Fruit fly (Drosophila melanogaster): ENCODE data around the gene Tao.

Gene Tao

dm6 chrX:19603953-19604352 is 24.4 kb upstream of the Tao start:
- TF ChIP-seq Gug (GFP tag; IDR thresholded peaks at IDR 0.05) (peak; percentile 76), Hr38 (GFP tag; optimal IDR thresholded peaks at IDR 0.05) (no peak), pdm3 (GFP tag; optimal IDR thresholded peaks at IDR 0.05) (peak; percentile 66), eg (GFP tag; IDR thresholded peaks at IDR 0.05) (peak; percentile 89), CG3032 (tag; optimal IDR thresholded peaks at IDR 0.05) (peak; percentile 68), fd59A (GFP tag; optimal IDR thresholded peaks at IDR 0.05) (peak; percentile 55), topi (GFP tag; optimal IDR thresholded peaks at IDR 0.05) (peak; percentile 83), Ets21C (GFP tag; optimal IDR thresholded peaks at IDR 0.05) (no peak), CG31627 (GFP tag; optimal IDR thresholded peaks at IDR 0.05) (peak; percentile 43), OdsH (GFP tag; optimal IDR thresholded peaks at IDR 0.05) (peak; percentile 67), CG1621 (tag; optimal IDR thresholded peaks at IDR 0.05) (peak; percentile 27), CG6163 (GFP tag; IDR thresholded peaks at IDR 0.05) (peak; percentile 89), CG11762 (GFP tag; optimal IDR thresholded peaks at IDR 0.05; ENCODE audit: insufficient read depth) (peak; percentile 40), Lpt (GFP tag; optimal IDR thresholded peaks at IDR 0.05) (peak; percentile 60), fkh (GFP tag; optimal IDR thresholded peaks at IDR 0.05) (peak; percentile 25), CG10669 (GFP tag; optimal IDR thresholded peaks at IDR 0.05) (peak; percentile 61), Hr39 (GFP tag; optimal IDR thresholded peaks at IDR 0.05) (peak; percentile 48), Sox15 (GFP tag; optimal IDR thresholded peaks at IDR 0.05) (peak; percentile 42), Met (GFP tag; optimal IDR thresholded peaks at IDR 0.05) (peak; percentile 75), CG8119 (GFP tag; IDR thresholded peaks at IDR 0.05) (peak; percentile 85), net (GFP tag; optimal IDR thresholded peaks at IDR 0.05) (peak; percentile 63), Sox102F (GFP tag; optimal IDR thresholded peaks at IDR 0.05) (peak; percentile 37), ss (GFP tag; optimal IDR thresholded peaks at IDR 0.05) (peak; percentile 60 to 61), CG9139 (GFP tag; optimal IDR thresholded peaks at IDR 0.05) (no peak), CG6276 (GFP tag; optimal IDR thresholded peaks at IDR 0.05) (peak; percentile 61), CG4318 (GFP tag; optimal IDR thresholded peaks at IDR 0.05) (peak; percentile 65), CG16779 (tag; optimal IDR thresholded peaks at IDR 0.05) (peak; percentile 57), Sox14 (GFP tag; optimal IDR thresholded peaks at IDR 0.05) (peak; percentile 69), Eip93F (GFP tag; optimal IDR thresholded peaks at IDR 0.05) (peak; percentile 12), CG15336 (GFP tag; IDR thresholded peaks at IDR 0.05) (peak; percentile 86), cyc (GFP tag; optimal IDR thresholded peaks at IDR 0.05) (peak; percentile 66), Smox (GFP tag; optimal IDR thresholded peaks at IDR 0.05) (peak; percentile 39), CG8319 (GFP tag; optimal IDR thresholded peaks at IDR 0.05) (peak; percentile 54), Ets96B (tag; optimal IDR thresholded peaks at IDR 0.05) (peak; percentile 68), achi (GFP tag; optimal IDR thresholded peaks at IDR 0.05) (peak; percentile 74), dac (GFP tag; optimal IDR thresholded peaks at IDR 0.05) (peak; percentile 23), CG7368 (GFP tag; optimal IDR thresholded peaks at IDR 0.05) (peak; percentile 60), fd85E (GFP tag; optimal IDR thresholded peaks at IDR 0.05) (no peak), dsx (GFP tag; optimal IDR thresholded peaks at IDR 0.05; ENCODE audit: poor library complexity, severe bottlenecking) (peak; percentile 66), CG10631 (GFP tag; optimal IDR thresholded peaks at IDR 0.05) (peak; percentile 81), CG34406 (GFP tag; optimal IDR thresholded peaks at IDR 0.05) (peak; percentile 44), CG6854 (GFP tag; optimal IDR thresholded peaks at IDR 0.05) (no peak), salr (GFP tag; optimal IDR thresholded peaks at IDR 0.05) (peak; percentile 11 to 79), CG8632 (GFP tag; optimal IDR thresholded peaks at IDR 0.05) (peak; percentile 21), CG6808 (GFP tag; optimal IDR thresholded peaks at IDR 0.05) (peak; percentile 54), CG32006 (GFP tag; optimal IDR thresholded peaks at IDR 0.05) (peak; percentile 83), Blimp-1 (GFP tag; optimal IDR thresholded peaks at IDR 0.05) (peak; percentile 8), CG6792 (GFP tag; optimal IDR thresholded peaks at IDR 0.05) (peak; percentile 65), Eip78C (GFP tag) (peak; percentile 92), svp (GFP tag) (peak; percentile 74), CG11294 (GFP tag; IDR thresholded peaks at IDR 0.05) (peak; percentile 73), acj6 (GFP tag; optimal IDR thresholded peaks at IDR 0.05) (peak; percentile 63)
